Worm (Caenorhabditis elegans) whole organism, L4/young adult: Measurements from ENCODE around the gene pxd-1.

Source experiments
- dao-5 ChIP-seq: sonication (generic microtip); optimal IDR thresholded peaks from 2 replicates; lab custom pipeline; 2016; ENCODE audit warnings: missing genotype, missing genetic modification characterization, moderate library complexity, missing compliant biosample characterization
- him-1 ChIP-seq: sonication (generic microtip); optimal IDR thresholded peaks from 2 replicates; lab custom pipeline; 2016; ENCODE audit warnings: missing genotype, missing genetic modification reagents, missing genetic modification characterization, missing compliant biosample characterization

DNA sequence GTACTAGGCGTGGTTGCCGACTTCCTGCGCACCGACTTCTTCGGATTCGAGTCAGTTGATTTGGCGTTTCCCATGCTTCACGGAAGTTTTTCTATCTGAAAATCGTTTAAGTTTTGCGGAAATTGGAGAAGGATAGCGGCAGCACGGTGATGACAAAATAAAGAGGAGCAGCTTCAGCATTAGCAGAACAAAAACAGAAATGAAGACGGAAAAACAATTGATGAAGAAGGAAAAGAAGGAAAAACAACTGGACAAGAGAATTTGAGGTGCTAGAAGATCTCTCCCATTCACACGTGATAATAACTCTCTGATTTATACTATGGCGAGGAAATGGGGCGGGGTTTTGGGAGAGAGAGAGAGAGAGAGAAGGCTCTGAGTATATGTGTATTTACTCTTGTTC, 13.9 kb upstream of the pxd-1 start, which contains the start of gene glb-11:
- TF ChIP-seq him-1 (no peak), dao-5 (tag; lab: Kevin White, UChicago) (no peak)
